Worm (Caenorhabditis elegans) whole organism, L3 larva: ENCODE results near the gene F35G12.7.

Source experiments
- aly-2 ChIP-seq: fragments of 150-350 bp; optimal IDR thresholded peaks from 2 replicates; lab custom pipeline; 2014; ENCODE audit warnings: missing biosample characterization, missing genetic modification characterization
- ceh-16 ChIP-seq: sonication (generic microtip); optimal IDR thresholded peaks from 2 replicates; lab custom pipeline; 2017; ENCODE audit warnings: missing biosample characterization, missing genetic modification characterization
- daf-12 ChIP-seq: fragments of 150-350 bp; optimal IDR thresholded peaks from 2 replicates; lab custom pipeline; 2014; ENCODE audit warnings: missing biosample characterization, missing genetic modification reagents, missing genetic modification characterization
- egl-27 ChIP-seq: sonication (generic microtip); optimal IDR thresholded peaks from 4 replicates; lab custom pipeline; 2017; ENCODE audit warnings: missing biosample characterization, missing genetic modification reagents, missing genetic modification characterization
- elt-2 ChIP-seq: sonication (generic microtip); optimal IDR thresholded peaks from 2 replicates; lab custom pipeline; 2016; ENCODE audit warnings: missing genetic modification reagents, mild to moderate bottlenecking, missing genetic modification characterization, missing compliant biosample characterization
- elt-3 ChIP-seq, 3 experiments: fragments of 150-350 bp in 1 of 3; sonication (generic microtip) in 2 of 3; optimal IDR thresholded peaks; 2 replicates in 2 of 3; 4 replicates in 1 of 3; lab custom pipeline; 2014 to 2017; ENCODE audit warnings: missing biosample characterization in 3 of 3, missing genetic modification characterization in 3 of 3
- fkh-10 ChIP-seq: sonication (generic microtip); optimal IDR thresholded peaks from 2 replicates; lab custom pipeline; 2017; ENCODE audit warnings: missing biosample characterization, missing genetic modification reagents, missing genetic modification characterization
- fos-1 ChIP-seq: fragments of 150-350 bp; optimal IDR thresholded peaks from 2 replicates; lab custom pipeline; 2014; ENCODE audit warnings: missing biosample characterization, missing genetic modification characterization
- lin-15B ChIP-seq: fragments of 150-350 bp; optimal IDR thresholded peaks from 2 replicates; lab custom pipeline; 2014; ENCODE audit warnings: missing biosample characterization, missing genetic modification characterization
- nhr-12 ChIP-seq: fragments of 150-350 bp; optimal IDR thresholded peaks from 2 replicates; lab custom pipeline; 2014; ENCODE audit warnings: missing biosample characterization, missing genetic modification characterization
- nhr-25 ChIP-seq: sonication (generic microtip); optimal IDR thresholded peaks from 2 replicates; lab custom pipeline; 2017; ENCODE audit warnings: missing biosample characterization, missing genetic modification characterization
- nhr-67 ChIP-seq: fragments of 150-350 bp; optimal IDR thresholded peaks from 2 replicates; lab custom pipeline; 2014; ENCODE audit warnings: missing biosample characterization, missing genetic modification characterization
- skn-1 ChIP-seq: fragments of 150-350 bp; optimal IDR thresholded peaks from 2 replicates; lab custom pipeline; 2014; ENCODE audit warnings: missing biosample characterization, missing genetic modification characterization

DNA sequence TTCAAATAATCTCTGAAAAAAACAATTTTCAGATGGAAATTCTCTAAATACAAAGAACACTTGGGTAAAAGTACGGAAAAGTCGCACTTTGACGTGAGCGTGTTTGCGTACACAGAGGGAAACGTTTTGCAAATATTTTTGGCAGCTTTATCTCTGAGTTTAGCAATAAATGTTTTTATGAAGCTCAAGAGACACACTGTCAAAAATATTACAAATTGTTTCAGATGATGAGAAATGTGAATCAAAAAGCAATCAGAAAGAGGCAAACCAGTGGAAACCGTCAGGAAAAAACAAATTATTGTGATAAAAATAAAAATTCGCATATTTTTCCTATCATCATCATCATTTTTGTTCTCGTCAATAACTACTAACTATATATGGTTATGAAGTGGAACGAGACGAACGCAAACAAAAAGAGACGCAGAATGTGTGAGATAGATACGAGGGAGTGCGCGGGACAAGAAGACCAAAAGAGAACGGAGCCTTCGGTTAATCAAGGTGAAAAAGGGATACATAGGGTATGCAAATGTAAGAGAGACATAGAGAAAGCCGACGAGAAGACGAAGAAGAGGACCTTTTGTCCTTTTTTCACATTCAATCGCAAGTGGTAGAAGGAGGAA, 25.3 kb upstream of the F35G12.7 start, which contains the start of gene sel-2:
- TF ChIP-seq fos-1 (tag; lab: Kevin White, UChicago) = no peak
- no peak for TF ChIP-seq elt-3 (tag; optimal IDR thresholded peaks at IDR 0.05; lab: Kevin White, UChicago)
- no peak for TF ChIP-seq ceh-16 (tag; lab: Kevin White, UChicago)
- no peak for TF ChIP-seq nhr-67 (tag; lab: Kevin White, UChicago)
- TF ChIP-seq lin-15B = peak; percentile 0
- no peak for TF ChIP-seq elt-2
- no peak for TF ChIP-seq aly-2 (tag; lab: Kevin White, UChicago)
- no peak for TF ChIP-seq nhr-12
- TF ChIP-seq skn-1 (tag; lab: Kevin White, UChicago) = no peak
- TF ChIP-seq nhr-25 (tag; lab: Kevin White, UChicago) = peak; percentile 39
- no peak for TF ChIP-seq daf-12 (tag; lab: Kevin White, UChicago)
- no peak for TF ChIP-seq egl-27
- no peak for TF ChIP-seq fkh-10 (GFP tag; lab: Kevin White, UChicago)
